Fruit fly (Drosophila melanogaster): ENCODE results near the gene Ype.
A peak's percentile ranks its signal among the peaks of the same experiment; 100 is the strongest.

The Ype gene

DNA sequence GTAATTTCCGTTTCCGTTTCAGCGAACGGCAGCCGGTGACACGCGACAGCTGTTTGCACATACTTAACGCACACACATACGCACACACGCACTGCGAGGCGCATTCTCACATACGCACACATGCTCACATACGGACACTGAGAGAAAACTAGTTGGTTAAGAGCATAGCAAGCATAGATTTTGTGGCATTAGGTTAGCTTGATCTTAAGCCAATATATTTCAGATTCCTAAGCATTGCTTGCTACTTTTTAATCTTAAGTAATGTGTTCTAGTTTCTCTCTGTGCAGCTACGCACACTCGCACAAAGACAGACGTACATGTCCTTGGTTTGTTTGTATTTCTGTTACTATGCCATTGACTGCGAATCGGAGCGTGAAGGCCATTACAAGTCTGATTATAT is 46.8 kb upstream of the Ype start (continued):
- peak; percentile 53 for TF ChIP-seq slbo (GFP tag; IDR thresholded peaks at IDR 0.05)
- TF ChIP-seq peb (GFP tag; IDR thresholded peaks at IDR 0.05) = no peak
- peak in 1 of 2 experiments; percentile 10 for TF ChIP-seq Hr51 (GFP tag; optimal IDR thresholded peaks at IDR 0.05)
- no peak for TF ChIP-seq pita (GFP tag; optimal IDR thresholded peaks at IDR 0.05)
- no peak for TF ChIP-seq CG18262 (tag; optimal IDR thresholded peaks at IDR 0.05)
- no peak for TF ChIP-seq CG6813 (GFP tag; optimal IDR thresholded peaks at IDR 0.05)
- peak; percentile 4 for TF ChIP-seq CoRest (tag; optimal IDR thresholded peaks at IDR 0.05)
- TF ChIP-seq rib (GFP tag; IDR thresholded peaks at IDR 0.05) = no peak
- TF ChIP-seq sisA (GFP tag; IDR thresholded peaks at IDR 0.05) = peak; percentile 13; the same call in 1 of the 2 replicates
- no peak for TF ChIP-seq CG15479 (GFP tag; optimal IDR thresholded peaks at IDR 0.05)
- peak; percentile 34 for TF ChIP-seq gem (tag; optimal IDR thresholded peaks at IDR 0.05)
- no peak for TF ChIP-seq pfk (GFP tag; optimal IDR thresholded peaks at IDR 0.05)
- 0 out of 3 replicates have a peak, but pooled peaks have one; percentile 16 for TF ChIP-seq ken (GFP tag; IDR thresholded peaks at IDR 0.05)
- no peak for TF ChIP-seq emc (GFP tag; optimal IDR thresholded peaks at IDR 0.05)
- TF ChIP-seq CG13296 (GFP tag; optimal IDR thresholded peaks at IDR 0.05) = peak; percentile 2
- no peak for TF ChIP-seq knrl (GFP tag; IDR thresholded peaks at IDR 0.05; ENCODE audit: partially characterized antibody)
- TF ChIP-seq CG7786 (GFP tag; optimal IDR thresholded peaks at IDR 0.05) = peak; percentile 21
- TF ChIP-seq sr (GFP tag; IDR thresholded peaks at IDR 0.05) = no peak
- peak; percentile 19 for TF ChIP-seq Fer3 (tag; optimal IDR thresholded peaks at IDR 0.05)
- TF ChIP-seq CG9932 (GFP tag; IDR thresholded peaks at IDR 0.05) = 0 out of 2 replicates have a peak, but pooled peaks have one; percentile 15
- no peak for TF ChIP-seq inv (GFP tag; IDR thresholded peaks at IDR 0.05; ENCODE audit: partially characterized antibody)
- TF ChIP-seq Meics (GFP tag; optimal IDR thresholded peaks at IDR 0.05) = peak; percentile 32
- TF ChIP-seq nom (GFP tag; optimal IDR thresholded peaks at IDR 0.05) = no peak
- no peak for TF ChIP-seq CG15011 (GFP tag; optimal IDR thresholded peaks at IDR 0.05)
- TF ChIP-seq Ptx1 (GFP tag; IDR thresholded peaks at IDR 0.05) = peak; percentile 11; the same call in 1 of the 2 replicates
- 0 out of 3 replicates have a peak, but pooled peaks have one; percentile 11 for TF ChIP-seq Dbx (GFP tag; IDR thresholded peaks at IDR 0.05)
- 0 out of 3 replicates have a peak, but pooled peaks have one; percentile 24 for TF ChIP-seq Mrtf (GFP tag; IDR thresholded peaks at IDR 0.05)
- no peak for TF ChIP-seq bowl (GFP tag; IDR thresholded peaks at IDR 0.05)
- no peak for TF ChIP-seq ro (GFP tag; IDR thresholded peaks at IDR 0.05)
- TF ChIP-seq CG9609 (GFP tag; optimal IDR thresholded peaks at IDR 0.05) = no peak
- TF ChIP-seq CG11456 (GFP tag; IDR thresholded peaks at IDR 0.05) = peak; percentile 65; the same call in 1 of the 3 replicates
- TF ChIP-seq CG30403 (GFP tag; optimal IDR thresholded peaks at IDR 0.05) = peak; percentile 14
- TF ChIP-seq CG1792 (GFP tag; optimal IDR thresholded peaks at IDR 0.05) = no peak
- no peak for TF ChIP-seq CG4617 (GFP tag; optimal IDR thresholded peaks at IDR 0.05; ENCODE audit: borderline replicate concordance)
- TF ChIP-seq lilli (GFP tag; optimal IDR thresholded peaks at IDR 0.05) = peak; percentile 10
- no peak for TF ChIP-seq pros (GFP tag; optimal IDR thresholded peaks at IDR 0.05)
- TF ChIP-seq gfzf (GFP tag; optimal IDR thresholded peaks at IDR 0.05) = no peak
- no peak for TF ChIP-seq CTCF (GFP tag; optimal IDR thresholded peaks at IDR 0.05)
- TF ChIP-seq CG2120 (GFP tag; optimal IDR thresholded peaks at IDR 0.05) = peak; percentile 37
- TF ChIP-seq esg (GFP tag; conservative IDR thresholded peaks at IDR 0.05) = peak; percentile 29; the same call in 1 of the 2 replicates
- TF ChIP-seq vnd (GFP tag; IDR thresholded peaks at IDR 0.05; ENCODE audit: partially characterized antibody) = no peak
- TF ChIP-seq luna (GFP tag; optimal IDR thresholded peaks at IDR 0.05) = no peak
- no peak for TF ChIP-seq Oaz (GFP tag; IDR thresholded peaks at IDR 0.05)
- TF ChIP-seq CG34224 (GFP tag; IDR thresholded peaks at IDR 0.05; ENCODE audit: partially characterized antibody) = no peak
- peak; percentile 58 for TF ChIP-seq lab (GFP tag; optimal IDR thresholded peaks at IDR 0.05)
- no peak for TF ChIP-seq sim (GFP tag; IDR thresholded peaks at IDR 0.05)
- TF ChIP-seq CG2678 (tag; optimal IDR thresholded peaks at IDR 0.05) = peak; percentile 43
- no peak for TF ChIP-seq CG6791 (GFP tag; IDR thresholded peaks at IDR 0.05; ENCODE audit: partially characterized antibody)
- TF ChIP-seq Sox102F (GFP tag; optimal IDR thresholded peaks at IDR 0.05) = peak; percentile 26
- TF ChIP-seq Med (GFP tag) = peak; percentile 86
- TF ChIP-seq B-H1 (GFP tag; IDR thresholded peaks at IDR 0.05) = peak; percentile 19; the same call in 1 of the 3 replicates
